Worm (Caenorhabditis elegans): ENCODE results near the gene F36F12.1.

ce11 chrV:2072807-2073206, 30.2 kb downstream of the F36F12.1 start, which contains the start of gene Y40B10A.9:
- no peak for TF ChIP-seq sea-2 (GFP tag; IDR thresholded peaks at IDR 0.05)
- no peak for TF ChIP-seq F39B2.1 (GFP tag; IDR thresholded peaks at IDR 0.05)
- TF ChIP-seq madf-3 (GFP tag; IDR thresholded peaks at IDR 0.05) = no peak
- no peak for TF ChIP-seq nfyb-1 (GFP tag; IDR thresholded peaks at IDR 0.05)
- TF ChIP-seq ztf-6 (GFP tag; IDR thresholded peaks at IDR 0.05) = no peak
- TF ChIP-seq ceh-40 (GFP tag; IDR thresholded peaks at IDR 0.05) = no peak
- TF ChIP-seq attf-6 (GFP tag; IDR thresholded peaks at IDR 0.05) = no peak
- no peak for TF ChIP-seq Y95B8A.8 (GFP tag; IDR thresholded peaks at IDR 0.05)
- TF ChIP-seq ama-1 (optimal IDR thresholded peaks at IDR 0.05) = no peak
- no peak for TF ChIP-seq ama-1 (GFP tag; optimal IDR thresholded peaks at IDR 0.05)
- no peak for TF ChIP-seq hmg-1.2 (GFP tag; IDR thresholded peaks at IDR 0.05)
- TF ChIP-seq snpc-3.4 (tag; optimal IDR thresholded peaks at IDR 0.05) = no peak
- no peak for TF ChIP-seq dox-1 (GFP tag; IDR thresholded peaks at IDR 0.05)
- no peak for TF ChIP-seq attf-3 (GFP tag; conservative IDR thresholded peaks at IDR 0.05)
- no peak for TF ChIP-seq sdz-38 (tag; optimal IDR thresholded peaks at IDR 0.05)
